Fruit fly (Drosophila melanogaster) whole organism, wandering third instar larva: Measurements from ENCODE around the gene CG33178.
A peak's percentile ranks its signal among the peaks of the same experiment; 100 is the strongest.

Experiments
- Abd-B ChIP-seq: fragments of >200 bp; optimal IDR thresholded peaks from 2 replicates; lab custom pipeline; 2017; ENCODE audit warnings: missing biosample characterization, missing genetic modification characterization
- CG32264 ChIP-seq: fragments of 200-800 bp; sonication (Bioruptor generic); optimal IDR thresholded peaks from 2 replicates; lab custom pipeline; 2016; ENCODE audit warnings: missing biosample characterization, missing genetic modification characterization
- CG9705 ChIP-seq: fragments of 200-800 bp; sonication (Bioruptor generic); optimal IDR thresholded peaks from 2 replicates; lab custom pipeline; 2018; ENCODE audit warnings: missing biosample characterization, mild to moderate bottlenecking, missing genetic modification characterization
- CrebA ChIP-seq: fragments of 200-800 bp; sonication (Bioruptor generic); optimal IDR thresholded peaks from 2 replicates; lab custom pipeline; 2016; ENCODE audit warnings: missing biosample characterization, mild to moderate bottlenecking, missing genetic modification characterization, borderline replicate concordance
- Dfd ChIP-seq: fragments of >200 bp; optimal IDR thresholded peaks from 2 replicates; lab custom pipeline; 2017; ENCODE audit warnings: missing biosample characterization, missing genetic modification characterization
- GATAd ChIP-seq: sonication (Bioruptor generic); optimal IDR thresholded peaks from 2 replicates; lab custom pipeline; 2016; ENCODE audit warnings: missing biosample characterization, missing genetic modification characterization
- HLH106 ChIP-seq: fragments of 200-800 bp; optimal IDR thresholded peaks from 3 replicates; lab custom pipeline; 2019; ENCODE audit warnings: missing biosample characterization, mild to moderate bottlenecking, missing genetic modification characterization, moderate library complexity
- Hnf4 ChIP-seq: fragments of 200-800 bp; sonication (Bioruptor generic); optimal IDR thresholded peaks from 2 replicates; lab custom pipeline; 2016; ENCODE audit warnings: missing biosample characterization, mild to moderate bottlenecking, missing genetic modification characterization
- Hr78 ChIP-seq: fragments of >200 bp; optimal IDR thresholded peaks from 2 replicates; lab custom pipeline; 2017; ENCODE audit warnings: missing biosample characterization, missing genetic modification characterization
- Hr83 ChIP-seq: fragments of 200-300 bp; sonication (Bioruptor generic); optimal IDR thresholded peaks from 2 replicates; lab custom pipeline; 2016; ENCODE audit warnings: missing biosample characterization, mild to moderate bottlenecking, missing genetic modification characterization, moderate library complexity; ENCODE audit not compliant: poor library complexity, severe bottlenecking
- Jra ChIP-seq: sonication (Bioruptor generic); optimal IDR thresholded peaks from 2 replicates; lab custom pipeline; 2016; ENCODE audit warnings: missing biosample characterization, missing genetic modification characterization
- Mio ChIP-seq: sonication (Bioruptor generic); optimal IDR thresholded peaks from 2 replicates; lab custom pipeline; 2016; ENCODE audit warnings: missing biosample characterization, missing genetic modification characterization
- Myc ChIP-seq: fragments of >200 bp; optimal IDR thresholded peaks from 2 replicates; lab custom pipeline; 2017
- N ChIP-seq: fragments of >200 bp; optimal IDR thresholded peaks from 2 replicates; lab custom pipeline; 2018; ENCODE audit warnings: missing biosample characterization, missing external identifiers, missing genetic modification characterization
- OdsH ChIP-seq: fragments of 200-800 bp; sonication (Bioruptor generic); optimal IDR thresholded peaks from 2 replicates; lab custom pipeline; 2016; ENCODE audit warnings: missing biosample characterization, mild to moderate bottlenecking, missing genetic modification characterization
- Rel ChIP-seq, 2 experiments: fragments of 200-800 bp; sonication (Bioruptor generic) in 1 of 2; optimal IDR thresholded peaks; 2 replicates in 1 of 2; 3 replicates in 1 of 2; lab custom pipeline; 2016 to 2019; ENCODE audit warnings: mild to moderate bottlenecking in 2 of 2, missing biosample characterization in 2 of 2, missing genetic modification characterization in 2 of 2, moderate library complexity in 1 of 2
- Sp1 ChIP-seq: fragments of 200-800 bp; sonication (Bioruptor generic); optimal IDR thresholded peaks from 3 replicates; lab custom pipeline; 2019; ENCODE audit warnings: missing biosample characterization, mild to moderate bottlenecking, missing genetic modification characterization, moderate library complexity
- Vsx2 ChIP-seq: fragments of 200-300, 225-300 bp; sonication (Bioruptor generic); optimal IDR thresholded peaks from 2 replicates; lab custom pipeline; 2018; ENCODE audit warnings: missing biosample characterization, missing genetic modification characterization; ENCODE audit not compliant: partially characterized antibody
- br ChIP-seq: fragments of 200-800 bp; sonication (Bioruptor generic); optimal IDR thresholded peaks from 2 replicates; lab custom pipeline; 2016; ENCODE audit warnings: missing biosample characterization, missing genetic modification characterization
- brk ChIP-seq: fragments of 200-800 bp; sonication (Bioruptor generic); optimal IDR thresholded peaks from 2 replicates; lab custom pipeline; 2016; ENCODE audit warnings: missing biosample characterization, mild to moderate bottlenecking, missing genetic modification characterization
- dmrt93B ChIP-seq: fragments of 200-800 bp; sonication (Bioruptor generic); optimal IDR thresholded peaks from 2 replicates; lab custom pipeline; 2018; ENCODE audit warnings: missing biosample characterization, mild to moderate bottlenecking, missing genetic modification characterization
- dsf ChIP-seq: sonication (Bioruptor generic); optimal IDR thresholded peaks from 2 replicates; lab custom pipeline; 2016; ENCODE audit warnings: missing biosample characterization, missing genetic modification characterization, borderline replicate concordance
- ey ChIP-seq: fragments of 200-800 bp; sonication (Bioruptor generic); optimal IDR thresholded peaks from 2 replicates; lab custom pipeline; 2016; ENCODE audit warnings: missing biosample characterization, missing genetic modification characterization
- fru ChIP-seq: fragments of 200-800 bp; sonication (Bioruptor generic); optimal IDR thresholded peaks from 3 replicates; lab custom pipeline; 2016; ENCODE audit warnings: missing biosample characterization, mild to moderate bottlenecking, missing genetic modification characterization
- h ChIP-seq: fragments of 200-800 bp; sonication (Bioruptor generic); optimal IDR thresholded peaks from 3 replicates; lab custom pipeline; 2016; ENCODE audit warnings: missing biosample characterization, mild to moderate bottlenecking, missing genetic modification characterization
- jim ChIP-seq: fragments of 175-275, 200-325 bp; sonication (Bioruptor generic); optimal IDR thresholded peaks from 2 replicates; lab custom pipeline; 2016; ENCODE audit warnings: missing biosample characterization, mild to moderate bottlenecking, missing genetic modification characterization
- lola ChIP-seq: fragments of >200 bp; optimal IDR thresholded peaks from 2 replicates; lab custom pipeline; 2017; ENCODE audit warnings: missing biosample characterization, missing genetic modification characterization
- pan ChIP-seq: fragments of >200 bp; optimal IDR thresholded peaks from 2 replicates; lab custom pipeline; 2017
- psq ChIP-seq: fragments of 200-800 bp; sonication (Bioruptor generic); optimal IDR thresholded peaks from 3 replicates; lab custom pipeline; 2017; ENCODE audit warnings: missing biosample characterization, mild to moderate bottlenecking, missing genetic modification characterization, moderate library complexity
- rgr ChIP-seq: fragments of 200-800 bp; sonication (Bioruptor generic); optimal IDR thresholded peaks from 3 replicates; lab custom pipeline; 2016; ENCODE audit warnings: missing biosample characterization, mild to moderate bottlenecking, missing genetic modification characterization
- sage ChIP-seq: fragments of 200-800 bp; sonication (Bioruptor generic); optimal IDR thresholded peaks from 2 replicates; lab custom pipeline; 2016; ENCODE audit warnings: missing biosample characterization, mild to moderate bottlenecking, missing genetic modification characterization
- sv ChIP-seq: fragments of 200-800 bp; sonication (Bioruptor generic); optimal IDR thresholded peaks from 3 replicates; lab custom pipeline; 2016; ENCODE audit warnings: missing biosample characterization, missing genetic modification characterization
- tai ChIP-seq: sonication (Bioruptor generic); optimal IDR thresholded peaks from 2 replicates; lab custom pipeline; 2016; ENCODE audit warnings: missing biosample characterization, missing genetic modification characterization

CG33178 gene

dm6 chrX:15095942-15096341, 13.3 kb downstream of the CG33178 start, which contains the start of gene CG9072:
CG9072 (minus strand) TSS chrX:15096042.
- TF ChIP-seq fru (GFP tag; lab: Kevin White, UChicago) (no peak), sage (GFP tag; lab: Kevin White, UChicago) (no peak), ey (no peak), Hnf4 (GFP tag; lab: Kevin White, UChicago) (no peak), OdsH (GFP tag; lab: Kevin White, UChicago) (no peak), CG32264 (GFP tag; lab: Kevin White, UChicago) (no peak), CrebA (GFP tag; lab: Kevin White, UChicago) (no peak), HLH106 (tag; lab: Kevin White, UChicago) (no peak), jim (GFP tag; lab: Kevin White, UChicago) (no peak), Hr78 (GFP tag; lab: Kevin White, UChicago) (no peak), CG9705 (GFP tag; lab: Kevin White, UChicago) (no peak), Dfd (no peak), sv (no peak)

- TF ChIP-seq jim (GFP tag; lab: Kevin White, UChicago) (no peak), Dfd (peak; percentile 98)
- TF ChIP-seq, all 38 proteins: peak for 1
These were observed 29.3 kb downstream of the CG33178 start for dm6 chrX:15111888-15112287.

- TF ChIP-seq Jra (GFP tag; lab: Kevin White, UChicago) (no peak), h (GFP tag; lab: Kevin White, UChicago) (no peak), br (GFP tag; lab: Kevin White, UChicago) (no peak), tai (GFP tag; lab: Kevin White, UChicago) (no peak), GATAd (GFP tag; lab: Kevin White, UChicago) (no peak), Rel (GFP tag; optimal IDR thresholded peaks at IDR 0.05; lab: Kevin White, UChicago) (no peak), Rel (tag; optimal IDR thresholded peaks at IDR 0.05; lab: Kevin White, UChicago) (no peak), Dfd (no peak), dmrt93B (GFP tag; lab: Kevin White, UChicago) (no peak), pan (lab: Kevin White, UChicago) (no peak), Vsx2 (GFP tag; lab: Kevin White, UChicago) (no peak), lola (GFP tag; lab: Kevin White, UChicago) (no peak), dsf (GFP tag; lab: Kevin White, UChicago) (no peak), CG9705 (GFP tag; lab: Kevin White, UChicago) (no peak)
- TF ChIP-seq, all 38 proteins: peak for 0
These were observed 33.8 kb downstream of the CG33178 start, which contains the start of gene Cyp4s3 for dm6 chrX:15116397-15116796. Cyp4s3 (minus strand) TSS chrX:15116542.

- TF ChIP-seq Mio (GFP tag; lab: Kevin White, UChicago) (no peak), Hr78 (GFP tag; lab: Kevin White, UChicago) (no peak), Myc (lab: Kevin White, UChicago) (no peak), Hr83 (GFP tag; lab: Kevin White, UChicago) (no peak), CrebA (GFP tag; lab: Kevin White, UChicago) (no peak), dsf (GFP tag; lab: Kevin White, UChicago) (no peak), sage (GFP tag; lab: Kevin White, UChicago) (no peak), Vsx2 (GFP tag; lab: Kevin White, UChicago) (no peak), CG32264 (GFP tag; lab: Kevin White, UChicago) (no peak), Abd-B (GFP tag; lab: Kevin White, UChicago) (no peak), brk (GFP tag; lab: Kevin White, UChicago) (no peak), Sp1 (GFP tag; lab: Kevin White, UChicago) (no peak), ey (no peak), N (GFP tag; lab: Kevin White, UChicago) (no peak), tai (GFP tag; lab: Kevin White, UChicago) (no peak)
These were observed 37.5 kb downstream of the CG33178 start for dm6 chrX:15120116-15120515.

- TF ChIP-seq HLH106 (tag; lab: Kevin White, UChicago): no peak
- no peak for TF ChIP-seq Rel (GFP tag; optimal IDR thresholded peaks at IDR 0.05; lab: Kevin White, UChicago)
- no peak for TF ChIP-seq Rel (tag; optimal IDR thresholded peaks at IDR 0.05; lab: Kevin White, UChicago)
- no peak for TF ChIP-seq OdsH (GFP tag; lab: Kevin White, UChicago)
- TF ChIP-seq Dfd: no peak
- TF ChIP-seq tai (GFP tag; lab: Kevin White, UChicago): no peak
- no peak for TF ChIP-seq rgr (GFP tag; lab: Kevin White, UChicago)
- no peak for TF ChIP-seq h (GFP tag; lab: Kevin White, UChicago)
- no peak for TF ChIP-seq Abd-B (GFP tag; lab: Kevin White, UChicago)
- TF ChIP-seq psq (GFP tag; lab: Kevin White, UChicago): no peak
- no peak for TF ChIP-seq CrebA (GFP tag; lab: Kevin White, UChicago)
- no peak for TF ChIP-seq CG32264 (GFP tag; lab: Kevin White, UChicago)
- no peak for TF ChIP-seq dsf (GFP tag; lab: Kevin White, UChicago)
These were observed 39.1 kb downstream of the CG33178 start for dm6 chrX:15121714-15122113.
